Fruit fly (Drosophila melanogaster) whole organism, embryonic: Measurements from ENCODE around the gene CG14036.

Experiments
- CG13624 ChIP-seq: fragments of 200-800 bp; sonication (Bioruptor generic); optimal IDR thresholded peaks from 2 replicates; lab custom pipeline; 2016; ENCODE audit warnings: missing biosample characterization, missing genetic modification characterization
- CG8765 ChIP-seq: fragments of 200-800 bp; sonication (Bioruptor generic); IDR thresholded peaks from 2 replicates; pipeline ENCODE4 v1.3.6; 2022; ENCODE audit warnings: missing biosample characterization, missing genetic modification characterization
- Dfd ChIP-seq, 2 experiments: fragments of >200 bp; optimal IDR thresholded peaks; 2 replicates each; lab custom pipeline; 2017; ENCODE audit warnings: missing biosample characterization in 2 of 2, missing genetic modification characterization in 2 of 2
- bsh ChIP-seq, 2 experiments: fragments of 200-800 bp; sonication (Bioruptor generic); optimal IDR thresholded peaks; 2 replicates each; lab custom pipeline; 2017 to 2018; ENCODE audit warnings: mild to moderate bottlenecking in 2 of 2, missing biosample characterization in 2 of 2, missing genetic modification characterization in 2 of 2, moderate library complexity in 1 of 2

dm6 chr2L:5080225-5080867, 25.5 kb upstream of the CG14036 start:
- TF ChIP-seq Dfd (GFP tag; optimal IDR thresholded peaks at IDR 0.05; lab: Kevin White, UChicago) (no peak), CG13624 (no peak), bsh (GFP tag; optimal IDR thresholded peaks at IDR 0.05; lab: Kevin White, UChicago) (peak in 1 of 2 experiments; percentile 77), CG8765 (GFP tag; lab: Robert Waterston, UW) (no peak)
